Worm (Caenorhabditis elegans): Measurements from ENCODE around the gene C50C3.5.

The C50C3.5 gene

DNA sequence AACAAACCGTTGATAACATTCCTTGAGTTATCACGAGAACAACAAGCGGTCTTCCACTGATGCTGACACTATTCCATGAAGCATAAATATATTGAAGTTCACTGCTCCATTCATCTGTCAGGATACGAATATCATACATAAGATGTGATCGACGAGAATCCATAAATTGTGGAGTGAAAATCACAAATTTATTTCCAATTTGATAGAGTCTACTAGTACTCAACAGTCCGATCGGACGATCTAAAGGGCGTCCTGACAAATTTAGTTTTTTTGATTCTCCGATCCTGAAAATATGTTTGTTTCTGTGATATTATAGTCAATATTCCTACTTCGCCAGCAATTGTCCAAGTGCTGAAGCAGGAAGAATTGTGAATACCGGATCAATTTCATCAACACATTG, 36.8 kb upstream of the C50C3.5 start:
- TF ChIP-seq aly-2 (tag; optimal IDR thresholded peaks at IDR 0.05): no peak
- no peak for TF ChIP-seq nhr-10 (tag; optimal IDR thresholded peaks at IDR 0.05)
- no peak for TF ChIP-seq F13H6.1 (tag; optimal IDR thresholded peaks at IDR 0.05)
- no peak for TF ChIP-seq lin-13 (GFP tag; optimal IDR thresholded peaks at IDR 0.05)
- TF ChIP-seq egl-27 (tag; optimal IDR thresholded peaks at IDR 0.05): no peak
- no peak for TF ChIP-seq dmd-4 (tag; optimal IDR thresholded peaks at IDR 0.05)
- TF ChIP-seq lin-39 (tag; optimal IDR thresholded peaks at IDR 0.05): no peak
- TF ChIP-seq unc-55 (GFP tag; optimal IDR thresholded peaks at IDR 0.05): no peak
- TF ChIP-seq nhr-77 (tag; optimal IDR thresholded peaks at IDR 0.05): no peak
- TF ChIP-seq ama-1 (optimal IDR thresholded peaks at IDR 0.05): no peak
- TF ChIP-seq elt-3 (tag; optimal IDR thresholded peaks at IDR 0.05): no peak
- TF ChIP-seq nhr-21 (tag; optimal IDR thresholded peaks at IDR 0.05): no peak
- TF ChIP-seq mbf-1 (tag; optimal IDR thresholded peaks at IDR 0.05): no peak
- no peak for TF ChIP-seq nhr-6 (tag; optimal IDR thresholded peaks at IDR 0.05)

DNA sequence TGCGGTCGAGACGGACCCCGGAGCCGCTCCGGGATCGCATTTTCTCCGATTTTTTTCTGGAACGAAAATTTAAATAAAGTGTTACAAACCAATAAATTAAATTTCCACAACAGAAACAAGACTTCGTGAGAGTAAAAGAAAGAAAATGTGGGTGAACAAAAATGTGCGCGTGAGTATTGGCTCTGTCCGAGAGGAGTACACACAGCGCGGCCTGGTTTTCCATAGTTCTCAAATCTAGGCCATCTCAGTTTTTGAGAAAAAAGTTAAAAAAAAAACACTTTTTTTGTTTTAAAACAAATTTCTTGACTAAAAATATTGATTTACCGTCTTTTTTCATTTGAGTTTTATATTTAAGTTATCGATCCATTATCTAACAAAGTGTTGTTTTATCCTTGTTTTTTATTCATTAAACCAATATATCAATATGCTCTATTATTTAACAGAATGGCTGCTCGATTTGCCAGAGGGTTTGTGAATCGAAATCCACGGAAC, 34.4 kb upstream of the C50C3.5 start, which contains the start of the genes C14B9.8 and mrpl-18:
Gene C14B9.8, minus strand, starts transcription at position 56 of the 492 bp plus-strand sequence.
Gene mrpl-18, plus strand, starts transcription at position 442 of the 492 bp plus-strand sequence.
- TF ChIP-seq nhr-6 (tag; optimal IDR thresholded peaks at IDR 0.05) (no peak), mab-5 (tag; optimal IDR thresholded peaks at IDR 0.05) (no peak), C34F6.9 (tag; optimal IDR thresholded peaks at IDR 0.05) (peak; percentile 69), unc-62 (GFP tag; optimal IDR thresholded peaks at IDR 0.05) (no peak), nhr-11 (tag; optimal IDR thresholded peaks at IDR 0.05) (no peak), unc-55 (GFP tag; optimal IDR thresholded peaks at IDR 0.05) (peak; percentile 71), sem-4 (tag; optimal IDR thresholded peaks at IDR 0.05) (no peak), lsy-2 (tag; optimal IDR thresholded peaks at IDR 0.05) (peak; percentile 61 to 87), snpc-4 (tag; optimal IDR thresholded peaks at IDR 0.05) (no peak), R02D3.7 (tag; optimal IDR thresholded peaks at IDR 0.05) (no peak), nhr-21 (tag; optimal IDR thresholded peaks at IDR 0.05) (peak; percentile 15), lin-13 (GFP tag; optimal IDR thresholded peaks at IDR 0.05) (peak; percentile 50), ama-1 (optimal IDR thresholded peaks at IDR 0.05) (no peak), ztf-1 (GFP tag; conservative IDR thresholded peaks at IDR 0.05) (no peak), elt-3 (tag; optimal IDR thresholded peaks at IDR 0.05) (no peak), sma-3 (GFP tag; optimal IDR thresholded peaks at IDR 0.05) (peak; percentile 64), nhr-23 (tag; optimal IDR thresholded peaks at IDR 0.05) (no peak), nhr-237 (tag; optimal IDR thresholded peaks at IDR 0.05) (no peak), fos-1 (tag; optimal IDR thresholded peaks at IDR 0.05) (peak; percentile 14), dmd-4 (tag; optimal IDR thresholded peaks at IDR 0.05) (no peak), mdl-1 (tag; optimal IDR thresholded peaks at IDR 0.05) (no peak), lin-11 (tag; optimal IDR thresholded peaks at IDR 0.05) (no peak), unc-39 (tag; optimal IDR thresholded peaks at IDR 0.05) (no peak), peb-1 (tag; optimal IDR thresholded peaks at IDR 0.05) (no peak), F13H6.1 (tag; optimal IDR thresholded peaks at IDR 0.05) (peak; percentile 54), ztf-4 (tag; optimal IDR thresholded peaks at IDR 0.05) (no peak), gmeb-1 (tag; optimal IDR thresholded peaks at IDR 0.05) (peak; percentile 75), zag-1 (tag; optimal IDR thresholded peaks at IDR 0.05) (no peak), nhr-77 (tag; optimal IDR thresholded peaks at IDR 0.05) (no peak), ztf-11 (tag; optimal IDR thresholded peaks at IDR 0.05) (no peak), ceh-16 (tag; optimal IDR thresholded peaks at IDR 0.05) (no peak), nhr-10 (tag; optimal IDR thresholded peaks at IDR 0.05) (no peak), ZK546.5 (tag; optimal IDR thresholded peaks at IDR 0.05) (no peak), lin-39 (tag; optimal IDR thresholded peaks at IDR 0.05) (no peak), nhr-25 (tag; optimal IDR thresholded peaks at IDR 0.05) (no peak), nhr-129 (tag; optimal IDR thresholded peaks at IDR 0.05) (no peak), ceh-82 (tag; optimal IDR thresholded peaks at IDR 0.05) (no peak), nhr-12 (tag; optimal IDR thresholded peaks at IDR 0.05) (no peak), egl-27 (tag; optimal IDR thresholded peaks at IDR 0.05) (no peak), Y55F3AM.14 (GFP tag; optimal IDR thresholded peaks at IDR 0.05) (no peak), mbf-1 (tag; optimal IDR thresholded peaks at IDR 0.05) (no peak), blmp-1 (tag; optimal IDR thresholded peaks at IDR 0.05; ENCODE audit: insufficient read depth) (no peak), elt-1 (tag; optimal IDR thresholded peaks at IDR 0.05) (no peak), crh-2 (tag; optimal IDR thresholded peaks at IDR 0.05) (peak; percentile 47), skn-1 (tag; optimal IDR thresholded peaks at IDR 0.05) (no peak), sma-9 (GFP tag; optimal IDR thresholded peaks at IDR 0.05) (peak; percentile 72), sma-9 (tag; optimal IDR thresholded peaks at IDR 0.05) (no peak), alr-1 (tag; optimal IDR thresholded peaks at IDR 0.05) (no peak), aly-2 (tag; optimal IDR thresholded peaks at IDR 0.05) (no peak)
